Fruit fly (Drosophila melanogaster) whole organism, embryonic: Measurements from ENCODE around the gene CG8142.

Experiments used
- Atf6 ChIP-seq: fragments of 200-800 bp; sonication (Bioruptor generic); IDR thresholded peaks from 2 replicates; pipeline ENCODE4 v1.3.6; 2022; ENCODE audit warnings: missing biosample characterization, missing genetic modification characterization
- Bgb ChIP-seq: fragments of 200-800 bp; sonication (Bioruptor generic); IDR thresholded peaks from 2 replicates; pipeline ENCODE4 v1.3.6; 2022; ENCODE audit warnings: missing biosample characterization, missing genetic modification characterization; ENCODE audit not compliant: partially characterized antibody
- CG11085 ChIP-seq: fragments of 200-800 bp; sonication (Bioruptor generic); IDR thresholded peaks from 2 replicates; pipeline ENCODE4 v1.3.6; 2022; ENCODE audit warnings: missing biosample characterization, missing genetic modification characterization
- CG11723 ChIP-seq: fragments of 200-800 bp; sonication (Bioruptor generic); optimal IDR thresholded peaks from 2 replicates; lab custom pipeline; 2017; ENCODE audit warnings: missing biosample characterization, mild to moderate bottlenecking, missing genetic modification characterization
- CG15011 ChIP-seq: fragments of 200-800 bp; sonication (Bioruptor generic); optimal IDR thresholded peaks from 3 replicates; lab custom pipeline; 2018; ENCODE audit warnings: missing biosample characterization, mild to moderate bottlenecking, missing genetic modification characterization
- CG17359 ChIP-seq: fragments of 200-800 bp; sonication (Bioruptor generic); optimal IDR thresholded peaks from 3 replicates; lab custom pipeline; 2018; ENCODE audit warnings: missing biosample characterization, mild to moderate bottlenecking, missing genetic modification characterization, moderate library complexity
- CG17612 ChIP-seq: fragments of 200-800 bp; sonication (Bioruptor generic); IDR thresholded peaks from 2 replicates; pipeline ENCODE4 v1.3.6; 2022; ENCODE audit warnings: missing biosample characterization, missing genetic modification characterization
- CG17802 ChIP-seq: fragments of 200-800 bp; sonication (Bioruptor generic); optimal IDR thresholded peaks from 2 replicates; lab custom pipeline; 2018; ENCODE audit warnings: missing biosample characterization, mild to moderate bottlenecking, missing genetic modification characterization, moderate library complexity
- CG1832 ChIP-seq: fragments of 200-800 bp; sonication (Bioruptor generic); optimal IDR thresholded peaks from 2 replicates; lab custom pipeline; 2017; ENCODE audit warnings: missing biosample characterization, mild to moderate bottlenecking, missing genetic modification characterization, inconsistent platforms
- CG18476 ChIP-seq: fragments of 200-800 bp; sonication (Bioruptor generic); optimal IDR thresholded peaks from 2 replicates; lab custom pipeline; 2016; ENCODE audit warnings: missing biosample characterization, mild to moderate bottlenecking, missing genetic modification characterization
- CG18599 ChIP-seq: fragments of 200-800 bp; sonication (Bioruptor generic); optimal IDR thresholded peaks from 3 replicates; lab custom pipeline; 2017; ENCODE audit warnings: missing biosample characterization, missing genetic modification characterization, mild to moderate bottlenecking, moderate library complexity, missing genetic modification reagents
- CG3065 ChIP-seq: fragments of 200-800 bp; sonication (Bioruptor generic); optimal IDR thresholded peaks from 2 replicates; lab custom pipeline; 2016; ENCODE audit warnings: missing biosample characterization, missing genetic modification characterization
- CG3726 ChIP-seq: fragments of 200-800 bp; sonication (Bioruptor generic); IDR thresholded peaks from 3 replicates; pipeline ENCODE4, ENCODE4 v1.3.6; 2022; ENCODE audit warnings: missing biosample characterization, missing genetic modification characterization
- CG6683 ChIP-seq: fragments of 200-800 bp; sonication (Bioruptor generic); optimal IDR thresholded peaks from 2 replicates; lab custom pipeline; 2017; ENCODE audit warnings: missing biosample characterization, mild to moderate bottlenecking, missing genetic modification characterization, missing genetic modification reagents
- CG7271 ChIP-seq: fragments of 200-800 bp; sonication (Bioruptor generic); optimal IDR thresholded peaks from 2 replicates; lab custom pipeline; 2018; ENCODE audit warnings: missing biosample characterization, mild to moderate bottlenecking, missing genetic modification characterization, moderate library complexity
- CG8478 ChIP-seq: fragments of >200 bp; optimal IDR thresholded peaks from 2 replicates; lab custom pipeline; 2018
- CG9437 ChIP-seq: fragments of 200-800 bp; sonication (Bioruptor generic); optimal IDR thresholded peaks from 2 replicates; lab custom pipeline; 2018; ENCODE audit warnings: missing biosample characterization, mild to moderate bottlenecking, missing genetic modification characterization
- CG9817 ChIP-seq: fragments of 200-800 bp; sonication (Bioruptor generic); optimal IDR thresholded peaks from 2 replicates; lab custom pipeline; 2018; ENCODE audit warnings: missing biosample characterization, mild to moderate bottlenecking, missing genetic modification characterization, moderate library complexity
- D ChIP-seq, 2 experiments: fragments of 200-800 bp in 1 of 2; fragments of >200 bp in 1 of 2; sonication (Bioruptor generic) in 1 of 2; optimal IDR thresholded peaks; 2 replicates in 1 of 2; 3 replicates in 1 of 2; lab custom pipeline; 2017; ENCODE audit warnings: mild to moderate bottlenecking in 1 of 2, missing biosample characterization in 1 of 2, missing genetic modification characterization in 1 of 2, missing genetic modification reagents in 1 of 2
- Doc2 ChIP-seq: fragments of 200-800 bp; sonication (Bioruptor generic); IDR thresholded peaks from 2 replicates; pipeline ENCODE4 v1.3.6; 2022; ENCODE audit warnings: missing biosample characterization, missing genetic modification characterization
- Hsf ChIP-seq: fragments of 200-800 bp; sonication (Bioruptor generic); optimal IDR thresholded peaks from 3 replicates; lab custom pipeline; 2016; ENCODE audit warnings: missing biosample characterization, missing genetic modification characterization
- Kr ChIP-seq: fragments of 200-800 bp; sonication (Bioruptor generic); optimal IDR thresholded peaks from 2 replicates; lab custom pipeline; 2017; ENCODE audit warnings: missing biosample characterization, mild to moderate bottlenecking, missing genetic modification characterization
- MBD-R2 ChIP-seq: fragments of 200-800 bp; sonication (Bioruptor generic); IDR thresholded peaks from 2 replicates; pipeline ENCODE4 v1.3.6; 2022; ENCODE audit warnings: missing biosample characterization, missing genetic modification characterization
- Mes4 ChIP-seq: fragments of 200-800 bp; sonication (Bioruptor generic); optimal IDR thresholded peaks from 2 replicates; lab custom pipeline; 2016; ENCODE audit warnings: missing biosample characterization, missing genetic modification characterization
- NC2β ChIP-seq: fragments of 200-800 bp; sonication (Bioruptor generic); optimal IDR thresholded peaks from 2 replicates; lab custom pipeline; 2016; ENCODE audit warnings: missing biosample characterization, missing genetic modification characterization
- Neu2 ChIP-seq: fragments of 200-800 bp; sonication (Bioruptor generic); optimal IDR thresholded peaks from 3 replicates; lab custom pipeline; 2016; ENCODE audit warnings: missing biosample characterization, missing genetic modification characterization, borderline replicate concordance
- Nf-YA ChIP-seq: fragments of 200-800 bp; sonication (Bioruptor generic); IDR thresholded peaks from 2 replicates; pipeline ENCODE4 v1.3.6; 2022; ENCODE audit warnings: missing biosample characterization, missing genetic modification characterization
- Oaz ChIP-seq: fragments of 200-800 bp; sonication (Bioruptor generic); IDR thresholded peaks from 2 replicates; pipeline ENCODE4 v1.3.6; 2022; ENCODE audit warnings: missing biosample characterization, missing genetic modification characterization
- Ptx1 ChIP-seq: fragments of 200-800 bp; sonication (Bioruptor generic); IDR thresholded peaks from 2 replicates; pipeline ENCODE4 v1.3.6; 2022; ENCODE audit warnings: missing biosample characterization, missing genetic modification characterization
- Scr ChIP-seq: fragments of 200-800 bp; sonication (Bioruptor generic); IDR thresholded peaks from 2 replicates; pipeline ENCODE4 v1.3.6; 2022; ENCODE audit warnings: missing biosample characterization, missing genetic modification characterization; ENCODE audit not compliant: partially characterized antibody
- Sox102F ChIP-seq: fragments of 200-800 bp; sonication (Bioruptor generic); optimal IDR thresholded peaks from 2 replicates; lab custom pipeline; 2018; ENCODE audit warnings: missing biosample characterization, mild to moderate bottlenecking, missing genetic modification characterization, moderate library complexity
- al ChIP-seq: fragments of 200-800 bp; sonication (Bioruptor generic); IDR thresholded peaks from 2 replicates; pipeline ENCODE4 v1.3.6; 2022; ENCODE audit warnings: missing biosample characterization, missing genetic modification characterization
- cad ChIP-seq: fragments of >200 bp; optimal IDR thresholded peaks from 2 replicates; lab custom pipeline; 2017; ENCODE audit warnings: missing biosample characterization, missing genetic modification characterization
- corto ChIP-seq: fragments of 200-800 bp; sonication (Bioruptor generic); optimal IDR thresholded peaks from 2 replicates; lab custom pipeline; 2016; ENCODE audit warnings: missing biosample characterization, mild to moderate bottlenecking, missing genetic modification characterization, moderate library complexity
- danr ChIP-seq: fragments of 200-800 bp; sonication (Bioruptor generic); IDR thresholded peaks from 2 replicates; pipeline ENCODE4 v1.3.6; 2022; ENCODE audit warnings: missing biosample characterization, missing genetic modification characterization
- dati ChIP-seq: fragments of 200-800 bp; sonication (Bioruptor generic); IDR thresholded peaks from 2 replicates; pipeline ENCODE4 v1.3.6; 2022; ENCODE audit warnings: missing biosample characterization, missing genetic modification characterization
- exex ChIP-seq: fragments of 200-800 bp; sonication (Bioruptor generic); optimal IDR thresholded peaks from 4 replicates; lab custom pipeline; 2018; ENCODE audit warnings: missing biosample characterization, mild to moderate bottlenecking, missing genetic modification characterization, moderate library complexity
- gce ChIP-seq: fragments of 200-800 bp; sonication (Bioruptor generic); IDR thresholded peaks from 3 replicates; pipeline ENCODE4 v1.3.6; 2022; ENCODE audit warnings: missing biosample characterization, missing genetic modification characterization
- gro ChIP-seq: fragments of 200-800 bp; sonication (Bioruptor generic); optimal IDR thresholded peaks from 2 replicates; lab custom pipeline; 2016; ENCODE audit warnings: missing biosample characterization, missing genetic modification characterization
- hb ChIP-seq: fragments of 200-800 bp; sonication (Bioruptor generic); IDR thresholded peaks from 3 replicates; pipeline ENCODE4 v1.3.6; 2022; ENCODE audit warnings: missing biosample characterization, missing genetic modification characterization; ENCODE audit not compliant: partially characterized antibody
- insv ChIP-seq, 2 experiments: fragments of 200-800 bp; sonication (Bioruptor generic); optimal IDR thresholded peaks; 3 replicates each; lab custom pipeline; 2016 to 2018; ENCODE audit warnings: missing biosample characterization in 2 of 2, missing genetic modification characterization in 2 of 2
- luna ChIP-seq: fragments of 200-800 bp; sonication (Bioruptor generic); optimal IDR thresholded peaks from 2 replicates; lab custom pipeline; 2016; ENCODE audit warnings: missing biosample characterization, missing genetic modification characterization
- maf-S ChIP-seq: fragments of 200-800 bp; sonication (Bioruptor generic); optimal IDR thresholded peaks from 2 replicates; lab custom pipeline; 2016; ENCODE audit warnings: missing biosample characterization, missing genetic modification characterization
- pfk ChIP-seq: fragments of 200-800 bp; sonication (Bioruptor generic); optimal IDR thresholded peaks from 2 replicates; lab custom pipeline; 2018; ENCODE audit warnings: missing biosample characterization, mild to moderate bottlenecking, missing genetic modification characterization, moderate library complexity
- seq ChIP-seq: fragments of 200-800 bp; sonication (Bioruptor generic); IDR thresholded peaks from 2 replicates; pipeline ENCODE4 v1.3.6; 2022; ENCODE audit warnings: missing biosample characterization, missing genetic modification characterization
- sna ChIP-seq: fragments of 200-800 bp; sonication (Bioruptor generic); IDR thresholded peaks from 2 replicates; pipeline ENCODE4 v1.3.6; 2022; ENCODE audit warnings: missing biosample characterization, missing genetic modification characterization; ENCODE audit not compliant: partially characterized antibody
- stwl ChIP-seq: fragments of 200-800 bp; sonication (Bioruptor generic); optimal IDR thresholded peaks from 3 replicates; lab custom pipeline; 2018; ENCODE audit warnings: missing biosample characterization, mild to moderate bottlenecking, missing genetic modification characterization, moderate library complexity
- unpg ChIP-seq: fragments of 200-800 bp; sonication (Bioruptor generic); optimal IDR thresholded peaks from 3 replicates; lab custom pipeline; 2018; ENCODE audit warnings: missing biosample characterization, mild to moderate bottlenecking, missing genetic modification characterization, moderate library complexity

Gene CG8142

DNA sequence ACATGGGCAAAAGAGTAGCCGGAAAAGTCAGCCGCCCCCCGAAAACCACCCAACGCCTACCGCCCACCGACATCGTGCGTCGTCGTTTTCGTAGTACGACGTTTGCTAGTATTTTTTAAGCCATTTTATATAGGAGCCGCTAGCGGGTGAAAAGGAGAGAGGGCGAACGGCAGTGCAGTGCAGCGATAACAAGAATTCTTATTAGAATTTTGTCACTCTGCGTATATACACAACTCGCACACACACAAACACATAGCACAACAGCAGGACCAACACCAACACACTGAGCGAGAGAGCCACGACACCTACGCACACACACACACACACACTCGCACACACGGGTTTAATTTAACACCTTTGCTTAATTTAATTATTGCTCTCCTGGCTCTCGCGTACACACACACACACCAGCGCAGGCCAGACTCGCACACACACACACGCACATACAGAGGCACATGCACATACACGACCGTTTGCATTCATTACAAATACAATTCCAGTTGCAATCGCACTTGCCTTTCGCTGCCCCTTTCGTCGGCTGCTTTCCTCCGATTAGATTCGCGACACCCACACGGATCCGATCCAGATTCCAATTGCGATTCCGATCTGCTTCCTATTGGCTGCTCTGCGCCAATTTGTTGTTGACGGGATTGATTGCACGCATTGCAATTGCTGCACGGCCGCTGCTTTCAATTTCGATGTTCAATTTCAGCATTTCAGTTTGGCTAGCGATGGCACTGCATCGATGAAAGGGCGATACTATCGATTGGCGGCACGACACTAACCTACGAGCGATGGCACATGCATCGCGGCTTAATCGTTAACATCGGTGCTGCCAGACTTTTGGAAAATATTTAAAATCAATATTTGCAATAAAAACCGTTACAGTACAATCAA lies 17.4 kb downstream of the CG8142 start, which contains the start of gene Socs16D (continued):
- TF ChIP-seq CG7271 (tag; lab: Kevin White, UChicago) (no peak), MBD-R2 (GFP tag; lab: Robert Waterston, UW) (peak; percentile 51), Scr (GFP tag; lab: Robert Waterston, UW) (peak; percentile 95), al (no peak), Oaz (GFP tag; lab: Robert Waterston, UW) (peak; percentile 24; the same call in 1 of the 2 replicates), pfk (GFP tag; lab: Kevin White, UChicago) (peak; percentile 39), sna (GFP tag; lab: Robert Waterston, UW) (peak; percentile 95), gro (GFP tag; lab: Kevin White, UChicago) (peak; percentile 77), luna (peak; percentile 25), Neu2 (no peak), maf-S (GFP tag; lab: Kevin White, UChicago) (peak; percentile 35), Mes4 (GFP tag; lab: Kevin White, UChicago) (no peak), Bgb (GFP tag; lab: Robert Waterston, UW) (peak; percentile 99), Kr (GFP tag; lab: Kevin White, UChicago) (no peak), CG18476 (no peak), CG6683 (GFP tag; lab: Kevin White, UChicago) (no peak), exex (tag; lab: Kevin White, UChicago) (peak; percentile 19), CG3065 (GFP tag; lab: Kevin White, UChicago) (no peak), CG3726 (GFP tag; lab: Robert Waterston, UW) (no peak), dati (GFP tag; lab: Robert Waterston, UW) (no peak), CG11723 (GFP tag; lab: Kevin White, UChicago) (no peak), corto (GFP tag; lab: Kevin White, UChicago) (no peak), NC2β (GFP tag; lab: Kevin White, UChicago) (peak; percentile 44), hb (GFP tag; lab: Robert Waterston, UW) (peak; percentile 97), D (optimal IDR thresholded peaks at IDR 0.05; lab: Kevin White, UChicago) (peak; percentile 20), D (GFP tag; optimal IDR thresholded peaks at IDR 0.05; lab: Kevin White, UChicago) (no peak), CG17802 (tag; lab: Kevin White, UChicago) (peak; percentile 29), gce (no peak), seq (GFP tag; lab: Robert Waterston, UW) (no peak), CG1832 (GFP tag; lab: Kevin White, UChicago) (peak; percentile 17), Hsf (GFP tag; lab: Kevin White, UChicago) (peak; percentile 27), Ptx1 (GFP tag; lab: Robert Waterston, UW) (peak; percentile 35; the same call in 1 of the 2 replicates), cad (GFP tag; lab: Kevin White, UChicago) (no peak), stwl (peak; percentile 82), danr (no peak), Nf-YA (GFP tag; lab: Robert Waterston, UW) (no peak), Doc2 (GFP tag; lab: Robert Waterston, UW) (no peak), CG18599 (peak; percentile 30), insv (GFP tag; optimal IDR thresholded peaks at IDR 0.05; lab: Kevin White, UChicago) (peak; percentile 83 to 97), CG9437 (GFP tag; lab: Kevin White, UChicago) (no peak), CG11085 (GFP tag; lab: Robert Waterston, UW) (no peak), CG17612 (GFP tag; lab: Robert Waterston, UW) (no peak), CG9817 (peak; percentile 27), CG8478 (peak; percentile 97), CG17359 (tag; lab: Kevin White, UChicago) (no peak), CG15011 (GFP tag; lab: Kevin White, UChicago) (no peak), Atf6 (GFP tag; lab: Robert Waterston, UW) (no peak), unpg (GFP tag; lab: Kevin White, UChicago) (peak; percentile 15), Sox102F (GFP tag; lab: Kevin White, UChicago) (no peak)
